Worm (Caenorhabditis elegans) whole organism, L2 larva: ENCODE measurements around the gene nhx-1.

ENCODE experiments used
- R02D3.7 ChIP-seq: fragments of 150-350 bp; optimal IDR thresholded peaks from 2 replicates; lab custom pipeline; 2014; ENCODE audit warnings: missing biosample characterization, missing genetic modification characterization
- Y55F3AM.14 ChIP-seq: fragments of 200-800 bp; sonication (Bioruptor generic); optimal IDR thresholded peaks from 2 replicates; lab custom pipeline; 2018; ENCODE audit warnings: mild to moderate bottlenecking, missing genetic modification characterization, missing compliant biosample characterization
- ZK546.5 ChIP-seq: sonication (generic microtip); optimal IDR thresholded peaks from 2 replicates; lab custom pipeline; 2017; ENCODE audit warnings: missing biosample characterization, missing genetic modification characterization
- ama-1 ChIP-seq: fragments of 150-350 bp; optimal IDR thresholded peaks from 2 replicates; lab custom pipeline; 2018; ENCODE audit warnings: inconsistent platforms
- ceh-16 ChIP-seq: fragments of 150-350 bp; optimal IDR thresholded peaks from 2 replicates; lab custom pipeline; 2014; ENCODE audit warnings: missing biosample characterization, missing genetic modification characterization
- crh-2 ChIP-seq: sonication (generic microtip); optimal IDR thresholded peaks from 2 replicates; lab custom pipeline; 2017; ENCODE audit warnings: missing biosample characterization, missing genetic modification characterization
- dmd-4 ChIP-seq: sonication (generic microtip); optimal IDR thresholded peaks from 2 replicates; lab custom pipeline; 2017; ENCODE audit warnings: missing biosample characterization, missing genetic modification characterization
- egl-27 ChIP-seq: sonication (generic microtip); optimal IDR thresholded peaks from 3 replicates; lab custom pipeline; 2017; ENCODE audit warnings: missing biosample characterization, missing genetic modification reagents, missing genetic modification characterization
- elt-3 ChIP-seq: sonication (generic microtip); optimal IDR thresholded peaks from 2 replicates; lab custom pipeline; 2017; ENCODE audit warnings: missing biosample characterization, missing genetic modification characterization
- fos-1 ChIP-seq: fragments of 150-350 bp; optimal IDR thresholded peaks from 2 replicates; lab custom pipeline; 2014; ENCODE audit warnings: missing biosample characterization, missing genetic modification characterization
- gmeb-1 ChIP-seq: fragments of 150-350 bp; optimal IDR thresholded peaks from 2 replicates; lab custom pipeline; 2014; ENCODE audit warnings: missing biosample characterization, missing genetic modification characterization
- lin-13 ChIP-seq: fragments of 150-350 bp; optimal IDR thresholded peaks from 2 replicates; lab custom pipeline; 2014; ENCODE audit warnings: missing biosample characterization, missing genetic modification reagents, missing genetic modification characterization
- lin-39 ChIP-seq: fragments of 150-350 bp; optimal IDR thresholded peaks from 2 replicates; lab custom pipeline; 2014; ENCODE audit warnings: missing biosample characterization, missing genetic modification reagents, missing genetic modification characterization
- lsy-2 ChIP-seq, 2 experiments: fragments of 150-350 bp in 1 of 2; sonication (generic microtip) in 1 of 2; optimal IDR thresholded peaks; 2 replicates each; lab custom pipeline; 2014 to 2017; ENCODE audit warnings: missing biosample characterization in 2 of 2, missing genetic modification characterization in 2 of 2
- mab-5 ChIP-seq: fragments of 150-350 bp; optimal IDR thresholded peaks from 2 replicates; lab custom pipeline; 2014; ENCODE audit warnings: missing biosample characterization, missing genetic modification characterization
- mbf-1 ChIP-seq: sonication (generic microtip); optimal IDR thresholded peaks from 2 replicates; lab custom pipeline; 2017; ENCODE audit warnings: missing biosample characterization, missing genetic modification characterization
- mdl-1 ChIP-seq, 2 experiments: fragments of 150-350 bp in 1 of 2; sonication (generic microtip) in 1 of 2; optimal IDR thresholded peaks; 2 replicates each; lab custom pipeline; 2017; ENCODE audit warnings: missing biosample characterization in 2 of 2, missing genetic modification characterization in 2 of 2
- nhr-11 ChIP-seq: fragments of 150-350 bp; optimal IDR thresholded peaks from 2 replicates; lab custom pipeline; 2014; ENCODE audit warnings: missing biosample characterization, missing genetic modification characterization
- nhr-12 ChIP-seq: fragments of 150-350 bp; optimal IDR thresholded peaks from 2 replicates; lab custom pipeline; 2014; ENCODE audit warnings: missing biosample characterization, missing genetic modification characterization
- nhr-129 ChIP-seq: fragments of 150-350 bp; optimal IDR thresholded peaks from 2 replicates; lab custom pipeline; 2014; ENCODE audit warnings: missing biosample characterization, missing genetic modification characterization
- nhr-21 ChIP-seq: fragments of 150-350 bp; optimal IDR thresholded peaks from 2 replicates; lab custom pipeline; 2014; ENCODE audit warnings: missing biosample characterization, missing genetic modification characterization
- nhr-23 ChIP-seq: fragments of 150-350 bp; optimal IDR thresholded peaks from 2 replicates; lab custom pipeline; 2014; ENCODE audit warnings: missing biosample characterization, missing genetic modification reagents, missing genetic modification characterization
- nhr-25 ChIP-seq: fragments of 150-350 bp; sonication (generic microtip); optimal IDR thresholded peaks from 3 replicates; lab custom pipeline; 2014; ENCODE audit warnings: missing biosample characterization, missing genetic modification characterization
- nhr-6 ChIP-seq: fragments of 150-350 bp; optimal IDR thresholded peaks from 2 replicates; lab custom pipeline; 2014; ENCODE audit warnings: missing biosample characterization, missing genetic modification characterization
- skn-1 ChIP-seq: sonication (generic microtip); optimal IDR thresholded peaks from 2 replicates; lab custom pipeline; 2017; ENCODE audit warnings: missing biosample characterization, missing genetic modification characterization
- sma-3 ChIP-seq: sonication (generic microtip); optimal IDR thresholded peaks from 2 replicates; lab custom pipeline; 2016; ENCODE audit warnings: missing genetic modification reagents, missing genetic modification characterization, missing compliant biosample characterization
- sma-9 ChIP-seq, 2 experiments: fragments of 150-350 bp in 1 of 2; sonication (generic microtip) in 1 of 2; optimal IDR thresholded peaks; 2 replicates each; lab custom pipeline; 2014 to 2016; ENCODE audit warnings: missing genetic modification characterization in 2 of 2, mild to moderate bottlenecking in 1 of 2, missing biosample characterization in 1 of 2, missing compliant biosample characterization in 1 of 2, missing genetic modification reagents in 1 of 2, moderate library complexity in 1 of 2
- snpc-4 ChIP-seq: fragments of 150-350 bp; optimal IDR thresholded peaks from 2 replicates; lab custom pipeline; 2014; ENCODE audit warnings: missing biosample characterization, missing genetic modification characterization
- unc-39 ChIP-seq: fragments of 150-350 bp; optimal IDR thresholded peaks from 2 replicates; lab custom pipeline; 2014; ENCODE audit warnings: missing biosample characterization, missing genetic modification characterization
- unc-55 ChIP-seq: fragments of 150-350 bp; sonication (generic microtip); optimal IDR thresholded peaks from 3 replicates; lab custom pipeline; 2014; ENCODE audit warnings: missing biosample characterization, missing genetic modification reagents, missing genetic modification characterization
- unc-62 ChIP-seq: fragments of 150-350 bp; optimal IDR thresholded peaks from 2 replicates; lab custom pipeline; 2014; ENCODE audit warnings: missing biosample characterization, missing genetic modification reagents, missing genetic modification characterization
- zag-1 ChIP-seq: fragments of 150-350 bp; optimal IDR thresholded peaks from 2 replicates; lab custom pipeline; 2014; ENCODE audit warnings: missing biosample characterization, missing genetic modification characterization
- ztf-11 ChIP-seq: sonication (generic microtip); optimal IDR thresholded peaks from 2 replicates; lab custom pipeline; 2017; ENCODE audit warnings: missing biosample characterization, missing genetic modification characterization
- ztf-4 ChIP-seq: fragments of 150-350 bp; optimal IDR thresholded peaks from 2 replicates; lab custom pipeline; 2014; ENCODE audit warnings: missing biosample characterization, missing genetic modification characterization

Gene nhx-1

ce11 chrX:16016796-16017195 is at the start of gene nhx-1, which contains the start of gene VB0395L.1:
TSS of gene nhx-1 (plus strand) at chrX:16017121.
TSS of gene VB0395L.1 (minus strand) at chrX:16016981.
- TF ChIP-seq ceh-16 (tag; lab: Kevin White, UChicago) = no peak
- no peak for TF ChIP-seq nhr-12 (tag; lab: Kevin White, UChicago)
- TF ChIP-seq mbf-1 (tag; lab: Kevin White, UChicago) = no peak
- TF ChIP-seq skn-1 (tag; lab: Kevin White, UChicago) = no peak
- TF ChIP-seq ztf-4 (tag; lab: Kevin White, UChicago) = no peak
- no peak for TF ChIP-seq elt-3 (tag; lab: Kevin White, UChicago)
- TF ChIP-seq, all 48 proteins: peak for 0

DNA sequence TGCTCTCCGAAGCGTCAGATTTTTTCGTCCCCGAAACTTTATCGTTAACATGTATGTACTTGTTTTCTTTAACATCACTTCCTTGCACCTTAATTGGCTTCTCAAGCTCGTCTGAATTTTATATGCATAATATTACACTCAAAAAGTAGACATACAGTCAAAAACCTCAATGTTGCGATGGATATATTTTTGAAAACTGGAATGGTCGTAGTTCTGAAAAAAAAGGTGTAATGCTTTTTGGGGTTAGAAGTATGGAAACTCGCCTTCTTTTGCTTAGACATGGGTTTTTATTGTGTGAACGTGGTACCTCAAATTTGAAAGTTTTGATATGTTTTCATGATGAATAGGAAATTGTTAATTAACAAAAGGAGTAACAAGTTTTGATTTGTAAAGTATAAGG is 34.3 kb upstream of the nhx-1 start, which contains the start of gene C09G1.2:
C09G1.2 (minus strand) TSS at position 101 of the 400 bp plus-strand sequence.
- no peak for TF ChIP-seq egl-27 (tag; lab: Kevin White, UChicago)
- no peak for TF ChIP-seq Y55F3AM.14 (GFP tag; lab: Kevin White, UChicago)
- TF ChIP-seq dmd-4 (tag; lab: Kevin White, UChicago) = no peak
- TF ChIP-seq elt-3 (tag; lab: Kevin White, UChicago) = no peak
- TF ChIP-seq mdl-1 (tag; optimal IDR thresholded peaks at IDR 0.05; lab: Kevin White, UChicago) = no peak

DNA sequence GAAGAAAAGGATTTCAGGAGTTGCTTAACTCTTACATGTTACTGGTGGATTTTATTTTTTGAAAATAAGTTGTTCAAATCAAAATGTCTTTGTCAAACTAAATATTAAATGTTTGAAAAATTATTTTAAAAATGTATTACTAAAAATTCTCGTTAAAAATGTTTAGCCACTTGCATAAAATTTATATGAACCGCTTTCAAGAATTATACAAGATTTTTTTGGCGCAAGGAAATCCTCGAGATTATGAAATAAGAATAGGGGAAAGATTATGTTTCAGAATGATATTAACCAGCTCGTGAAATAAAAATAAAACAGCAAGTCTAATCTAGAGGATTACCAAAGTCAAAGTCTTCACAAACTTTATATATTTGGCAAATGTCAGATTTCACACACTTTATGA is 33.6 kb upstream of the nhx-1 start:
- TF ChIP-seq sma-9 (GFP tag; optimal IDR thresholded peaks at IDR 0.05; lab: Kevin White, UChicago) (no peak), sma-9 (tag; optimal IDR thresholded peaks at IDR 0.05; lab: Kevin White, UChicago) (no peak), fos-1 (tag; lab: Kevin White, UChicago) (peak; percentile 19), dmd-4 (tag; lab: Kevin White, UChicago) (peak; percentile 44), skn-1 (tag; lab: Kevin White, UChicago) (no peak), unc-39 (tag; lab: Kevin White, UChicago) (no peak), nhr-25 (tag; lab: Kevin White, UChicago) (no peak), mbf-1 (tag; lab: Kevin White, UChicago) (peak; percentile 22), ZK546.5 (tag; lab: Kevin White, UChicago) (no peak), Y55F3AM.14 (GFP tag; lab: Kevin White, UChicago) (no peak), snpc-4 (tag; lab: Kevin White, UChicago) (peak; percentile 13), sma-3 (GFP tag; lab: Kevin White, UChicago) (peak; percentile 20), gmeb-1 (tag; lab: Kevin White, UChicago) (no peak), egl-27 (tag; lab: Kevin White, UChicago) (no peak), nhr-11 (no peak), lin-39 (tag; lab: Kevin White, UChicago) (no peak), nhr-129 (peak; percentile 47), lsy-2 (tag; optimal IDR thresholded peaks at IDR 0.05; lab: Kevin White, UChicago) (peak in 1 of 2 experiments; percentile 40), nhr-21 (tag; lab: Kevin White, UChicago) (peak; percentile 48), unc-55 (peak; percentile 62), crh-2 (tag; lab: Kevin White, UChicago) (peak; percentile 54)

DNA sequence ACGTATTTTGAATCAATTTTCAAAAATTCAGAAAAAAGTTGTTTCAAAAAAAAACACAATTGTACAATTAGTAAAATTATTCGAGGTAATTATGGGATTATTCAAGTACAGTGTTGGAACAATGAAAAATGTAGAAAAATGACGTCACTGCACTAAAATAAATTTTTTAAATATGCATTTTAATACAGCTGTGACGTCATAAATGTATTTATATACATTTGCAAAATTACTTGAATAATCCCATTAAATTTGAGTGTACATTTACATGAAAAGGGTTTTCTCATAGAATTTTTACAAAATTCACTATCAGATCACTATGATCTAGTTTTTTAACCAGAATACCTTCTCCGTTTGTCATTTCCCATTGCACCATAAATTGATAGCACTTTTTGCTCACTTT is 28.3 kb upstream of the nhx-1 start:
- no peak for TF ChIP-seq nhr-6 (tag; lab: Kevin White, UChicago)

ce11 chrX:15992806-15993205 is 24.1 kb upstream of the nhx-1 start:
- TF ChIP-seq ztf-11 = no peak

DNA sequence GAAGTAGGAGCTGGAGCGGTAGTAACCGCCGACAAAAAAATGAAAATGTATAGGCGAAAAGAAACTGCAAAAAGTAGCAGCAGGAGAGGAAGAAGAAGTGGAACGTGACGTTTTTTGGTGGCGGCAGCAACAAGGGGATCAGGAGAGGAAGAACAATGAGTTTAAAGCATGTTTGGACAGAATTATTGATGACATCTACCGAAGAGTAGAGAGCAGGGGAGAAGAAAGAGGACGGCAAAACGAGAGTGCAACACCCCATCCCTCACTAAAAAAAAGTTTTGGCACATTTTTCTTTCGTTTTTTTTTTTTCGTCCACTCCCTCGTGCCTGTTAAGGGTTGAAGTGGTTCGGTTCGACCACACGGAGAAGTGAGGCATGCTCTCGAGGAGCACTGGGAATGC is 23.0 kb upstream of the nhx-1 start:
- TF ChIP-seq lsy-2 (tag; optimal IDR thresholded peaks at IDR 0.05; lab: Kevin White, UChicago) (no peak), mdl-1 (tag; optimal IDR thresholded peaks at IDR 0.05; lab: Kevin White, UChicago) (peak in 1 of 2 experiments; percentile 23), unc-55 (peak; percentile 31)

DNA sequence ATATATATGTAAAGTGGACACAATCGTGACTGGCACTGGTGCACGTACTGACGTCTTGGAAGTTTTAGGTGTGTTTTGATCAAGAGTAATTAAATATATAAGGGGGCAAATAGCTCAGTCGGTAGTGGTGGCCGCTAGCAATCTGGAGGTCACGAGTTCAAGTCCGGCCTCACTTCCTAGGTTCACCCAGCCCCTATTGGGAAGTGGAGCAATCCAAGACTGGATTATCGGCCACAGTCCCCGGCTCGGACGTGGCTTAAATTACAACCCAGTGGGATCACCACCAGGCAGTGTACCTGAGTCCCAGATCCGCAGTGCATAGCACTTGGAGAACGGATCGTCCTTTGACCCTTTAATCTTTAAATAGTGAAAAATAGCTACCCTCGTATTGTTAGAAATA is 19.8 kb upstream of the nhx-1 start:
- TF ChIP-seq nhr-23 (no peak), elt-3 (tag; lab: Kevin White, UChicago) (no peak), R02D3.7 (tag; lab: Kevin White, UChicago) (no peak), lin-39 (tag; lab: Kevin White, UChicago) (no peak), mbf-1 (tag; lab: Kevin White, UChicago) (no peak), ztf-4 (tag; lab: Kevin White, UChicago) (no peak), zag-1 (no peak), nhr-12 (tag; lab: Kevin White, UChicago) (no peak), crh-2 (tag; lab: Kevin White, UChicago) (no peak), ama-1 (lab: Kevin White, UChicago) (no peak), mab-5 (no peak), unc-62 (GFP tag; lab: Kevin White, UChicago) (no peak), sma-9 (GFP tag; optimal IDR thresholded peaks at IDR 0.05; lab: Kevin White, UChicago) (no peak), sma-9 (tag; optimal IDR thresholded peaks at IDR 0.05; lab: Kevin White, UChicago) (no peak), fos-1 (tag; lab: Kevin White, UChicago) (no peak), nhr-11 (no peak), nhr-21 (tag; lab: Kevin White, UChicago) (no peak), lin-13 (GFP tag; lab: Kevin White, UChicago) (no peak), unc-39 (tag; lab: Kevin White, UChicago) (no peak), snpc-4 (tag; lab: Kevin White, UChicago) (no peak), mdl-1 (tag; optimal IDR thresholded peaks at IDR 0.05; lab: Kevin White, UChicago) (no peak)
